Fruit fly (Drosophila melanogaster) whole organism, embryonic: ENCODE measurements around the gene CG43062.

Experiments
- BEAF-32 ChIP-seq: fragments of 200-800 bp; sonication (Bioruptor generic); optimal IDR thresholded peaks from 3 replicates; lab custom pipeline; 2017; ENCODE audit warnings: missing biosample characterization, missing genetic modification characterization, mild to moderate bottlenecking, moderate library complexity, missing genetic modification reagents
- CG10267 ChIP-seq: fragments of 200-800 bp; sonication (Bioruptor generic); optimal IDR thresholded peaks from 2 replicates; lab custom pipeline; 2018; ENCODE audit warnings: missing biosample characterization, mild to moderate bottlenecking, missing genetic modification characterization, moderate library complexity
- CG10274 ChIP-seq: fragments of 200-800 bp; sonication (Bioruptor generic); optimal IDR thresholded peaks from 3 replicates; lab custom pipeline; 2017; ENCODE audit warnings: missing biosample characterization, mild to moderate bottlenecking, missing genetic modification characterization
- CG10366 ChIP-seq: fragments of 200-800 bp; sonication (Bioruptor generic); IDR thresholded peaks from 2 replicates; pipeline ENCODE4 v1.3.6; 2022; ENCODE audit warnings: missing biosample characterization, missing genetic modification characterization
- CG10654 ChIP-seq: fragments of 200-800 bp; sonication (Bioruptor generic); optimal IDR thresholded peaks from 2 replicates; lab custom pipeline; 2016; ENCODE audit warnings: missing biosample characterization, missing genetic modification characterization
- CG13624 ChIP-seq: fragments of 200-800 bp; sonication (Bioruptor generic); optimal IDR thresholded peaks from 2 replicates; lab custom pipeline; 2016; ENCODE audit warnings: missing biosample characterization, missing genetic modification characterization
- CG14860 ChIP-seq: fragments of 200-800 bp; sonication (Bioruptor generic); IDR thresholded peaks from 3 replicates; pipeline ENCODE4 v1.3.6; 2022; ENCODE audit warnings: missing biosample characterization, missing genetic modification characterization; ENCODE audit not compliant: partially characterized antibody
- CG15011 ChIP-seq: fragments of 200-800 bp; sonication (Bioruptor generic); optimal IDR thresholded peaks from 3 replicates; lab custom pipeline; 2018; ENCODE audit warnings: missing biosample characterization, mild to moderate bottlenecking, missing genetic modification characterization
- CG1647 ChIP-seq: fragments of 200-800 bp; sonication (Bioruptor generic); optimal IDR thresholded peaks from 3 replicates; lab custom pipeline; 2016; ENCODE audit warnings: missing biosample characterization, missing genetic modification characterization
- CG18476 ChIP-seq: fragments of 200-800 bp; sonication (Bioruptor generic); optimal IDR thresholded peaks from 2 replicates; lab custom pipeline; 2016; ENCODE audit warnings: missing biosample characterization, mild to moderate bottlenecking, missing genetic modification characterization
- CG3065 ChIP-seq: fragments of 200-800 bp; sonication (Bioruptor generic); optimal IDR thresholded peaks from 2 replicates; lab custom pipeline; 2016; ENCODE audit warnings: missing biosample characterization, missing genetic modification characterization
- CG31224 ChIP-seq: fragments of 200-800 bp; sonication (Bioruptor generic); IDR thresholded peaks from 2 replicates; pipeline ENCODE4 v1.3.6; 2022; ENCODE audit warnings: missing biosample characterization, missing genetic modification characterization
- CG32532 ChIP-seq: fragments of 200-800 bp; sonication (Bioruptor generic); IDR thresholded peaks from 2 replicates; pipeline ENCODE4 v1.3.6; 2022; ENCODE audit warnings: missing biosample characterization, missing genetic modification characterization
- CG3281 ChIP-seq: fragments of 200-800 bp; sonication (Bioruptor generic); optimal IDR thresholded peaks from 3 replicates; lab custom pipeline; 2017; ENCODE audit warnings: missing biosample characterization, mild to moderate bottlenecking, missing genetic modification characterization
- CG5180 ChIP-seq: fragments of 200-800 bp; sonication (Bioruptor generic); optimal IDR thresholded peaks from 3 replicates; lab custom pipeline; 2017; ENCODE audit warnings: missing biosample characterization, missing genetic modification characterization, mild to moderate bottlenecking, moderate library complexity, missing genetic modification reagents
- CG6254 ChIP-seq: fragments of 200-800 bp; sonication (Bioruptor generic); optimal IDR thresholded peaks from 3 replicates; lab custom pipeline; 2017; ENCODE audit warnings: mild to moderate bottlenecking, missing biosample characterization, missing genetic modification reagents, missing genetic modification characterization
- CG6791 ChIP-seq: fragments of 200-800 bp; sonication (Bioruptor generic); IDR thresholded peaks from 3 replicates; pipeline ENCODE4 v1.3.6; 2022; ENCODE audit warnings: missing biosample characterization, missing genetic modification characterization; ENCODE audit not compliant: partially characterized antibody
- Deaf1 ChIP-seq: fragments of 200-800 bp; optimal IDR thresholded peaks from 3 replicates; lab custom pipeline; 2019; ENCODE audit warnings: missing biosample characterization, mild to moderate bottlenecking, missing genetic modification characterization, moderate library complexity
- Elba2 ChIP-seq: fragments of 200-800 bp; sonication (Bioruptor generic); optimal IDR thresholded peaks from 3 replicates; lab custom pipeline; 2016; ENCODE audit warnings: missing biosample characterization, missing genetic modification characterization
- HHEX ChIP-seq: fragments of 200-800 bp; sonication (Bioruptor generic); optimal IDR thresholded peaks from 3 replicates; lab custom pipeline; 2017; ENCODE audit warnings: missing biosample characterization, mild to moderate bottlenecking, missing genetic modification characterization, missing genetic modification reagents
- HLHmδ ChIP-seq: fragments of 200-800 bp; sonication (Bioruptor generic); optimal IDR thresholded peaks from 2 replicates; lab custom pipeline; 2018; ENCODE audit warnings: missing biosample characterization, mild to moderate bottlenecking, missing genetic modification characterization, moderate library complexity
- Jarid2 ChIP-seq: fragments of 200-800 bp; sonication (Bioruptor generic); optimal IDR thresholded peaks from 3 replicates; lab custom pipeline; 2017; ENCODE audit warnings: mild to moderate bottlenecking, missing biosample characterization, missing genetic modification reagents, missing genetic modification characterization
- Med ChIP-seq: fragments of 200-800 bp; sonication (Bioruptor generic); peaks from one replicate; lab custom pipeline; 2016; ENCODE audit warnings: missing biosample characterization, missing genetic modification characterization, mild to moderate bottlenecking, inconsistent platforms, moderate library complexity
- Meics ChIP-seq: fragments of 200-800 bp; sonication (Bioruptor generic); optimal IDR thresholded peaks from 2 replicates; lab custom pipeline; 2017; ENCODE audit warnings: missing biosample characterization, mild to moderate bottlenecking, missing genetic modification characterization
- Nf-YA ChIP-seq: fragments of 200-800 bp; sonication (Bioruptor generic); IDR thresholded peaks from 2 replicates; pipeline ENCODE4 v1.3.6; 2022; ENCODE audit warnings: missing biosample characterization, missing genetic modification characterization
- Six4 ChIP-seq: fragments of 200-800 bp; sonication (Bioruptor generic); optimal IDR thresholded peaks from 2 replicates; lab custom pipeline; 2016; ENCODE audit warnings: missing biosample characterization, missing genetic modification characterization
- TFAM ChIP-seq: fragments of 200-800 bp; sonication (Bioruptor generic); optimal IDR thresholded peaks from 2 replicates; lab custom pipeline; 2017; ENCODE audit warnings: missing biosample characterization, missing genetic modification characterization, inconsistent platforms
- abd-A ChIP-seq: fragments of 200-800 bp; sonication (Bioruptor generic); optimal IDR thresholded peaks from 3 replicates; lab custom pipeline; 2019; ENCODE audit warnings: missing biosample characterization, mild to moderate bottlenecking, missing genetic modification characterization, moderate library complexity
- bab2 ChIP-seq: fragments of 200-800 bp; sonication (Bioruptor generic); optimal IDR thresholded peaks from 2 replicates; lab custom pipeline; 2016; ENCODE audit warnings: missing biosample characterization, missing genetic modification characterization
- chinmo ChIP-seq: fragments of 200-800 bp; sonication (Bioruptor generic); IDR thresholded peaks from 4 replicates; pipeline ENCODE4 v1.3.6; 2022; ENCODE audit warnings: missing biosample characterization, missing genetic modification characterization; ENCODE audit not compliant: partially characterized antibody
- ewg ChIP-seq: fragments of 200-800 bp; sonication (Bioruptor generic); optimal IDR thresholded peaks from 3 replicates; lab custom pipeline; 2017; ENCODE audit warnings: mild to moderate bottlenecking, missing biosample characterization, missing genetic modification reagents, missing genetic modification characterization
- jing ChIP-seq: fragments of 200-800 bp; sonication (Bioruptor generic); optimal IDR thresholded peaks from 2 replicates; lab custom pipeline; 2018; ENCODE audit warnings: missing biosample characterization, mild to moderate bottlenecking, missing genetic modification characterization
- kah ChIP-seq: fragments of 200-800 bp; sonication (Bioruptor generic); optimal IDR thresholded peaks from 2 replicates; lab custom pipeline; 2018; ENCODE audit warnings: missing biosample characterization, mild to moderate bottlenecking, missing genetic modification characterization
- lab ChIP-seq: fragments of 200-800 bp; sonication (Bioruptor generic); optimal IDR thresholded peaks from 3 replicates; lab custom pipeline; 2017; ENCODE audit warnings: missing biosample characterization, missing genetic modification characterization, mild to moderate bottlenecking, moderate library complexity, missing genetic modification reagents
- lbe ChIP-seq: fragments of 200-800 bp; sonication (Bioruptor generic); optimal IDR thresholded peaks from 2 replicates; lab custom pipeline; 2016; ENCODE audit warnings: missing biosample characterization, mild to moderate bottlenecking, missing genetic modification characterization
- lola ChIP-seq, 3 experiments: fragments of >200 bp in 2 of 3; fragments of 200-800 bp in 1 of 3; sonication (Bioruptor generic) in 1 of 3; optimal IDR thresholded peaks; 2 replicates each; lab custom pipeline; 2017 to 2019; ENCODE audit warnings: missing biosample characterization in 3 of 3, missing genetic modification characterization in 3 of 3, mild to moderate bottlenecking in 1 of 3, moderate library complexity in 1 of 3
- luna ChIP-seq: fragments of 200-800 bp; sonication (Bioruptor generic); optimal IDR thresholded peaks from 2 replicates; lab custom pipeline; 2016; ENCODE audit warnings: missing biosample characterization, missing genetic modification characterization
- nerfin-1 ChIP-seq: fragments of 200-800 bp; sonication (Bioruptor generic); optimal IDR thresholded peaks from 3 replicates; lab custom pipeline; 2019; ENCODE audit warnings: missing biosample characterization, mild to moderate bottlenecking, missing genetic modification characterization, moderate library complexity
- pum ChIP-seq: fragments of 200-800 bp; sonication (Bioruptor generic); optimal IDR thresholded peaks from 2 replicates; lab custom pipeline; 2016; ENCODE audit warnings: missing biosample characterization, missing genetic modification characterization
- pzg ChIP-seq: fragments of 200-800 bp; sonication (Bioruptor generic); optimal IDR thresholded peaks from 3 replicates; lab custom pipeline; 2018; ENCODE audit warnings: missing biosample characterization, mild to moderate bottlenecking, missing genetic modification characterization, moderate library complexity
- salm ChIP-seq: fragments of 200-800 bp; sonication (Bioruptor generic); optimal IDR thresholded peaks from 2 replicates; lab custom pipeline; 2018; ENCODE audit warnings: missing biosample characterization, mild to moderate bottlenecking, missing genetic modification characterization
- sc ChIP-seq, 3 experiments: fragments of >200 bp in 2 of 3; fragments of 200-800 bp in 1 of 3; sonication (Bioruptor generic) in 1 of 3; optimal IDR thresholded peaks; 2 replicates in 2 of 3; 3 replicates in 1 of 3; lab custom pipeline; 2017; ENCODE audit warnings: mild to moderate bottlenecking in 1 of 3, missing biosample characterization in 1 of 3, missing genetic modification characterization in 1 of 3, missing genetic modification reagents in 1 of 3
- scrt ChIP-seq: fragments of 200-800 bp; sonication (Bioruptor generic); optimal IDR thresholded peaks from 2 replicates; lab custom pipeline; 2018; ENCODE audit warnings: missing biosample characterization, mild to moderate bottlenecking, missing genetic modification characterization, moderate library complexity
- sob ChIP-seq: fragments of 200-800 bp; sonication (Bioruptor generic); IDR thresholded peaks from 2 replicates; pipeline ENCODE4 v1.3.6; 2022; ENCODE audit warnings: missing biosample characterization, missing genetic modification characterization
- usp ChIP-seq: fragments of >200 bp; optimal IDR thresholded peaks from 2 replicates; lab custom pipeline; 2017; ENCODE audit warnings: missing biosample characterization, missing genetic modification characterization
- wdn ChIP-seq: fragments of 200-800 bp; sonication (Bioruptor generic); IDR thresholded peaks from 2 replicates; pipeline ENCODE4 v1.3.6; 2022; ENCODE audit warnings: missing biosample characterization, missing genetic modification characterization

Gene CG43062

dm6 chr3R:11750294-11750432 is at the start of gene CG43062:
Gene CG43062 (plus strand): TSS chr3R:11750333.
- TF ChIP-seq lola (GFP tag; optimal IDR thresholded peaks at IDR 0.05; lab: Kevin White, UChicago): no peak
- peak; percentile 21 for TF ChIP-seq Med (GFP tag; lab: Kevin White, UChicago)
- no peak for TF ChIP-seq CG3281 (GFP tag; lab: Kevin White, UChicago)
- no peak for TF ChIP-seq salm (tag; lab: Kevin White, UChicago)

DNA sequence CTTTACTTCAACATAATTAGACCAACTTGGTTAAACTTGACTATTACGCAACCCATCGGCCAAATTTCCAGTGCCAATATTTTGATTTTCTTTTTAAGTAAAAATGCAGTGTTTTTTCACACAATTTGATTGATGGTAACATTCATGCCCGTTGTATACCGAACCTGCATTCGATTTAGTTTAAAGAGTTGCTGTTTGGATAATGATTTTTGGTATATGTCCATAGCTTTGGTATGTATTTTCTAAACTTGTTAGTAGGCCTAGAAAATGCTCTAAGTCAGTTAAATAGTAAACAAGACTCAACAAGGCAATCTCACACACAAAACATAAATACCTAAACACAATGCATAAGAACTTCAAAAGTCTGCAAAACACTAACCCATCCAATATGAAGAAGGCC is 46.4 kb upstream of the CG43062 start, which contains the start of gene I-t:
Gene I-t, plus strand, starts transcription at position 301 of the 400 bp plus-strand sequence.
- TF ChIP-seq Nf-YA (GFP tag; lab: Robert Waterston, UW) (no peak), CG13624 (GFP tag; lab: Kevin White, UChicago) (no peak), CG32532 (GFP tag; lab: Robert Waterston, UW) (no peak), CG31224 (GFP tag; lab: Robert Waterston, UW) (no peak), lab (GFP tag; lab: Kevin White, UChicago) (no peak), lbe (GFP tag; lab: Kevin White, UChicago) (no peak), luna (GFP tag; lab: Kevin White, UChicago) (no peak), HHEX (no peak), CG18476 (GFP tag; lab: Kevin White, UChicago) (no peak), Elba2 (no peak), wdn (GFP tag; lab: Robert Waterston, UW) (no peak), HLHmδ (GFP tag; lab: Kevin White, UChicago) (no peak), pum (GFP tag; lab: Kevin White, UChicago) (no peak), usp (GFP tag; lab: Kevin White, UChicago) (no peak), nerfin-1 (tag; lab: Kevin White, UChicago) (no peak), CG1647 (GFP tag; lab: Kevin White, UChicago) (no peak), CG14860 (GFP tag; lab: Robert Waterston, UW) (no peak), CG3065 (GFP tag; lab: Kevin White, UChicago) (no peak), CG10654 (GFP tag; lab: Kevin White, UChicago) (no peak)

- TF ChIP-seq kah (GFP tag; lab: Kevin White, UChicago) (no peak), TFAM (GFP tag; lab: Kevin White, UChicago) (no peak), CG6791 (GFP tag; lab: Robert Waterston, UW) (no peak), pzg (GFP tag; lab: Kevin White, UChicago) (no peak), CG10267 (tag; lab: Kevin White, UChicago) (no peak)
Observed at dm6 chr3R:11711376-11711775, 38.8 kb upstream of the CG43062 start, which contains the start of gene CG14720. Gene CG14720 (plus strand): TSS chr3R:11711676.

- TF ChIP-seq sob (GFP tag; lab: Robert Waterston, UW) (no peak), sc (optimal IDR thresholded peaks at IDR 0.05; lab: Kevin White, UChicago) (no peak), sc (GFP tag; optimal IDR thresholded peaks at IDR 0.05; lab: Kevin White, UChicago) (no peak), Meics (GFP tag; lab: Kevin White, UChicago) (no peak), ewg (GFP tag; lab: Kevin White, UChicago) (peak; percentile 74), bab2 (GFP tag; lab: Kevin White, UChicago) (no peak), scrt (GFP tag; lab: Kevin White, UChicago) (peak; percentile 57), Six4 (GFP tag; lab: Kevin White, UChicago) (no peak), CG15011 (GFP tag; lab: Kevin White, UChicago) (no peak), Jarid2 (peak; percentile 4), abd-A (tag; lab: Kevin White, UChicago) (peak; percentile 32), Deaf1 (tag; lab: Kevin White, UChicago) (peak; percentile 7), chinmo (GFP tag; lab: Robert Waterston, UW) (0 out of 4 replicates have a peak, but pooled peaks have one; percentile 22), CG6254 (GFP tag; lab: Kevin White, UChicago) (no peak), BEAF-32 (no peak), TFAM (GFP tag; lab: Kevin White, UChicago) (no peak), CG5180 (GFP tag; lab: Kevin White, UChicago) (peak; percentile 67), CG10366 (GFP tag; lab: Robert Waterston, UW) (no peak), jing (GFP tag; lab: Kevin White, UChicago) (no peak), Nf-YA (GFP tag; lab: Robert Waterston, UW) (no peak), CG10274 (GFP tag; lab: Kevin White, UChicago) (no peak)
- TF ChIP-seq, all 482 proteins: peak for 7
Observed at dm6 chr3R:11721593-11721992, 28.5 kb upstream of the CG43062 start, which contains the start of gene CG12594. Gene CG12594 (plus strand): TSS chr3R:11721734.
